Worm (Caenorhabditis elegans): ENCODE results near the gene nep-25.

The nep-25 gene

ce11 chrII:5835146-5835545 lies 6.9 kb upstream of the nep-25 start:
- TF ChIP-seq R02D3.7 (tag; optimal IDR thresholded peaks at IDR 0.05), result no peak
- no peak for TF ChIP-seq zag-1 (tag; optimal IDR thresholded peaks at IDR 0.05)
- TF ChIP-seq nhr-76 (tag; optimal IDR thresholded peaks at IDR 0.05), result no peak
- no peak for TF ChIP-seq ZK546.5 (tag; optimal IDR thresholded peaks at IDR 0.05)
- TF ChIP-seq ama-1 (optimal IDR thresholded peaks at IDR 0.05), result no peak
- no peak for TF ChIP-seq lin-39 (tag; optimal IDR thresholded peaks at IDR 0.05)
- no peak for TF ChIP-seq egl-5 (tag; optimal IDR thresholded peaks at IDR 0.05)
- no peak for TF ChIP-seq nhr-23 (tag; optimal IDR thresholded peaks at IDR 0.05)
- no peak for TF ChIP-seq elt-2 (tag; optimal IDR thresholded peaks at IDR 0.05)
- TF ChIP-seq elt-3 (tag; optimal IDR thresholded peaks at IDR 0.05), result no peak
- no peak for TF ChIP-seq nhr-11 (tag; optimal IDR thresholded peaks at IDR 0.05)
- no peak for TF ChIP-seq nhr-25 (tag; optimal IDR thresholded peaks at IDR 0.05)
- no peak for TF ChIP-seq snpc-4 (tag; optimal IDR thresholded peaks at IDR 0.05)
- no peak for TF ChIP-seq jun-1 (tag; optimal IDR thresholded peaks at IDR 0.05)
- no peak for TF ChIP-seq fkh-2 (tag; optimal IDR thresholded peaks at IDR 0.05)
- no peak for TF ChIP-seq nfya-1 (tag; optimal IDR thresholded peaks at IDR 0.05; ENCODE audit: insufficient read depth)
- no peak for TF ChIP-seq pha-4 (tag; optimal IDR thresholded peaks at IDR 0.05)

ce11 chrII:5836153-5836719 lies 5.8 kb upstream of the nep-25 start, which contains the start of gene fzo-1:
Gene fzo-1, minus strand, starts transcription at chrII:5836203.
- peak; percentile 47 for TF ChIP-seq elt-2 (tag; optimal IDR thresholded peaks at IDR 0.05)
- TF ChIP-seq pha-4 (tag; optimal IDR thresholded peaks at IDR 0.05), result peak; percentile 72
- TF ChIP-seq fkh-10 (GFP tag; optimal IDR thresholded peaks at IDR 0.05), result peak; percentile 22
- TF ChIP-seq snpc-4 (tag; optimal IDR thresholded peaks at IDR 0.05), result peak; percentile 29
- TF ChIP-seq nhr-23 (tag; optimal IDR thresholded peaks at IDR 0.05), result no peak
- peak; percentile 52 for TF ChIP-seq lin-15B (tag; optimal IDR thresholded peaks at IDR 0.05)
- no peak for TF ChIP-seq nhr-25 (tag; optimal IDR thresholded peaks at IDR 0.05)
- peak; percentile 60 for TF ChIP-seq nfya-1 (tag; optimal IDR thresholded peaks at IDR 0.05; ENCODE audit: insufficient read depth)
- TF ChIP-seq daf-12 (tag; optimal IDR thresholded peaks at IDR 0.05), result no peak
- no peak for TF ChIP-seq mml-1 (tag; optimal IDR thresholded peaks at IDR 0.05)

ce11 chrII:5838453-5838852 lies 3.6 kb upstream of the nep-25 start, which contains the start of gene ZK1248.15:
Gene ZK1248.15, minus strand, starts transcription at chrII:5838553.
- TF ChIP-seq nhr-12 (tag; optimal IDR thresholded peaks at IDR 0.05) (no peak), nhr-76 (tag; optimal IDR thresholded peaks at IDR 0.05) (no peak), R02D3.7 (tag; optimal IDR thresholded peaks at IDR 0.05) (no peak), lsy-12 (tag; optimal IDR thresholded peaks at IDR 0.05) (no peak), pha-4 (tag; optimal IDR thresholded peaks at IDR 0.05) (no peak), sea-2 (GFP tag; optimal IDR thresholded peaks at IDR 0.05) (no peak), ceh-82 (tag; optimal IDR thresholded peaks at IDR 0.05) (no peak), nhr-67 (tag; optimal IDR thresholded peaks at IDR 0.05) (no peak)

ce11 chrII:5839227-5839626 lies 2.8 kb upstream of the nep-25 start, which contains the start of gene ZK1248.19:
Gene ZK1248.19, minus strand, starts transcription at chrII:5839414.
- TF ChIP-seq R02D3.7 (tag; optimal IDR thresholded peaks at IDR 0.05) (peak; percentile 88), hmg-11 (tag; optimal IDR thresholded peaks at IDR 0.05) (peak; percentile 42), ama-1 (optimal IDR thresholded peaks at IDR 0.05) (peak; percentile 6), pha-4 (tag; optimal IDR thresholded peaks at IDR 0.05) (peak; percentile 25), lin-15B (tag; optimal IDR thresholded peaks at IDR 0.05) (peak; percentile 4), skn-1 (tag; optimal IDR thresholded peaks at IDR 0.05) (no peak), nfya-1 (tag; optimal IDR thresholded peaks at IDR 0.05; ENCODE audit: insufficient read depth) (peak; percentile 28), snpc-4 (tag; optimal IDR thresholded peaks at IDR 0.05) (peak; percentile 0), daf-12 (tag; optimal IDR thresholded peaks at IDR 0.05) (no peak), ceh-28 (tag; optimal IDR thresholded peaks at IDR 0.05) (no peak), egl-27 (tag; optimal IDR thresholded peaks at IDR 0.05) (no peak), nhr-67 (tag; optimal IDR thresholded peaks at IDR 0.05) (no peak)

- TF ChIP-seq lin-39 (tag; optimal IDR thresholded peaks at IDR 0.05) (peak; percentile 9), nhr-77 (tag; optimal IDR thresholded peaks at IDR 0.05) (no peak)
Measured at ce11 chrII:5841053-5841547, 940 bp upstream of the nep-25 start, which contains the start of gene lec-5. Gene lec-5, minus strand, starts transcription at chrII:5841103.
